Comparison of ENCODE assay signal across 1 fruit fly cellular context in genomic region chr3R:19627792-19628522, dm6.
TF ChIP-seq lines count a peak whose summit lies in the region.

No protein-coding gene starts in this region.

TF ChIP-seq in whole organism, embryonic, 481 proteins besides CTCF, POLR2A, EP300 and RAD21 (continued from another document and continues in another):
- TF ChIP-seq nerfin-2 (GFP tag; IDR thresholded peaks at IDR 0.05; lab: Robert Waterston, UW; ENCODE audit: partially characterized antibody): no peak
- no peak for TF ChIP-seq pnt (GFP tag; optimal IDR thresholded peaks at IDR 0.05; lab: Kevin White, UChicago)
- TF ChIP-seq wek (GFP tag; optimal IDR thresholded peaks at IDR 0.05; lab: Kevin White, UChicago): no peak
- no peak for TF ChIP-seq Usf (GFP tag; optimal IDR thresholded peaks at IDR 0.05; lab: Kevin White, UChicago)
- TF ChIP-seq rib (GFP tag; IDR thresholded peaks at IDR 0.05; lab: Robert Waterston, UW): no peak
- TF ChIP-seq Max (GFP tag; optimal IDR thresholded peaks at IDR 0.05; lab: Kevin White, UChicago): peak; percentile 54
- TF ChIP-seq CG10565 (GFP tag; optimal IDR thresholded peaks at IDR 0.05; lab: Kevin White, UChicago): no peak
- TF ChIP-seq Mes4 (GFP tag; optimal IDR thresholded peaks at IDR 0.05; lab: Kevin White, UChicago): no peak
- TF ChIP-seq pzg (GFP tag; optimal IDR thresholded peaks at IDR 0.05; lab: Kevin White, UChicago): no peak
- no peak for TF ChIP-seq stwl (tag; optimal IDR thresholded peaks at IDR 0.05; lab: Kevin White, UChicago)
- TF ChIP-seq CG7271 (tag; optimal IDR thresholded peaks at IDR 0.05; lab: Kevin White, UChicago): no peak
- TF ChIP-seq sug (tag; optimal IDR thresholded peaks at IDR 0.05; lab: Kevin White, UChicago): no peak
- TF ChIP-seq NfI (GFP tag; optimal IDR thresholded peaks at IDR 0.05; lab: Kevin White, UChicago): peak; percentile 14
- no peak for TF ChIP-seq CG6654 (GFP tag; optimal IDR thresholded peaks at IDR 0.05; lab: Kevin White, UChicago)
- TF ChIP-seq E2f2 (GFP tag; IDR thresholded peaks at IDR 0.05; lab: Robert Waterston, UW): peak; percentile 9; the same call in 1 of the 2 replicates
- TF ChIP-seq br (optimal IDR thresholded peaks at IDR 0.05; lab: Kevin White, UChicago): no peak
- TF ChIP-seq sens-2 (GFP tag; IDR thresholded peaks at IDR 0.05; lab: Robert Waterston, UW): no peak
- TF ChIP-seq Asciz (GFP tag; optimal IDR thresholded peaks at IDR 0.05; lab: Kevin White, UChicago): peak; percentile 52
- TF ChIP-seq CG13287 (GFP tag; IDR thresholded peaks at IDR 0.05; lab: Robert Waterston, UW; ENCODE audit: partially characterized antibody): no peak
- no peak for TF ChIP-seq CG13624 (GFP tag; optimal IDR thresholded peaks at IDR 0.05; lab: Kevin White, UChicago)
- peak; percentile 56 for TF ChIP-seq CG10267 (tag; optimal IDR thresholded peaks at IDR 0.05; lab: Kevin White, UChicago)
- no peak for TF ChIP-seq Bgb (GFP tag; IDR thresholded peaks at IDR 0.05; lab: Robert Waterston, UW; ENCODE audit: partially characterized antibody)
- TF ChIP-seq CG7928 (GFP tag; optimal IDR thresholded peaks at IDR 0.05; lab: Kevin White, UChicago): no peak
- peak; percentile 51 for TF ChIP-seq bcd (GFP tag; optimal IDR thresholded peaks at IDR 0.05; lab: Kevin White, UChicago)
- TF ChIP-seq Doc3 (GFP tag; IDR thresholded peaks at IDR 0.05; lab: Robert Waterston, UW; ENCODE audit: partially characterized antibody): no peak
- TF ChIP-seq dysf (GFP tag; IDR thresholded peaks at IDR 0.05; lab: Robert Waterston, UW): peak; percentile 60; the same call in 1 of the 3 replicates
- no peak for TF ChIP-seq Six4 (GFP tag; optimal IDR thresholded peaks at IDR 0.05; lab: Kevin White, UChicago)
- peak; percentile 54; the same call in 1 of the 2 replicates for TF ChIP-seq CG32532 (GFP tag; IDR thresholded peaks at IDR 0.05; lab: Robert Waterston, UW)
- peak; percentile 35; the same call in 1 of the 2 replicates for TF ChIP-seq sob (GFP tag; IDR thresholded peaks at IDR 0.05; lab: Robert Waterston, UW)
- TF ChIP-seq HHEX (GFP tag; optimal IDR thresholded peaks at IDR 0.05; lab: Kevin White, UChicago): peak; percentile 77
- TF ChIP-seq BEAF-32 (GFP tag; optimal IDR thresholded peaks at IDR 0.05; lab: Kevin White, UChicago): no peak
- peak; percentile 76 for TF ChIP-seq CG7839 (tag; optimal IDR thresholded peaks at IDR 0.05; lab: Kevin White, UChicago)
- TF ChIP-seq slou (GFP tag; optimal IDR thresholded peaks at IDR 0.05; lab: Kevin White, UChicago): no peak
- TF ChIP-seq nau (GFP tag; optimal IDR thresholded peaks at IDR 0.05; lab: Kevin White, UChicago): peak; percentile 37
- TF ChIP-seq CG9876 (GFP tag; optimal IDR thresholded peaks at IDR 0.05; lab: Kevin White, UChicago): no peak
- peak; percentile 32 for TF ChIP-seq grau (tag; optimal IDR thresholded peaks at IDR 0.05; lab: Kevin White, UChicago)
- TF ChIP-seq slbo (GFP tag; IDR thresholded peaks at IDR 0.05; lab: Robert Waterston, UW): no peak
- TF ChIP-seq wor (GFP tag; IDR thresholded peaks at IDR 0.05; lab: Robert Waterston, UW): no peak
- TF ChIP-seq CG4360 (GFP tag; IDR thresholded peaks at IDR 0.05; lab: Robert Waterston, UW): no peak
- no peak for TF ChIP-seq luna (GFP tag; optimal IDR thresholded peaks at IDR 0.05; lab: Kevin White, UChicago)
- TF ChIP-seq CG4404 (GFP tag; IDR thresholded peaks at IDR 0.05; lab: Robert Waterston, UW): no peak
- no peak for TF ChIP-seq CG2129 (GFP tag; IDR thresholded peaks at IDR 0.05; lab: Robert Waterston, UW; ENCODE audit: partially characterized antibody)
- TF ChIP-seq Camta (GFP tag; optimal IDR thresholded peaks at IDR 0.05; lab: Kevin White, UChicago): no peak
- TF ChIP-seq Atf3 (GFP tag; optimal IDR thresholded peaks at IDR 0.05; lab: Kevin White, UChicago): no peak
- no peak for TF ChIP-seq abd-A (tag; optimal IDR thresholded peaks at IDR 0.05; lab: Kevin White, UChicago)
- TF ChIP-seq CG7786 (GFP tag; optimal IDR thresholded peaks at IDR 0.05; lab: Kevin White, UChicago): no peak
- TF ChIP-seq CG6272 (GFP tag; IDR thresholded peaks at IDR 0.05; lab: Robert Waterston, UW): no peak
- TF ChIP-seq CG1602 (GFP tag; optimal IDR thresholded peaks at IDR 0.05; lab: Kevin White, UChicago): no peak
- TF ChIP-seq CG1603 (tag; optimal IDR thresholded peaks at IDR 0.05; lab: Kevin White, UChicago): no peak
- peak; percentile 12 for TF ChIP-seq CG13894 (tag; optimal IDR thresholded peaks at IDR 0.05; lab: Kevin White, UChicago)
- TF ChIP-seq dm (GFP tag; optimal IDR thresholded peaks at IDR 0.05; lab: Kevin White, UChicago): no peak
- no peak for TF ChIP-seq ci (GFP tag; IDR thresholded peaks at IDR 0.05; lab: Robert Waterston, UW)
- peak; percentile 45 for TF ChIP-seq Deaf1 (tag; optimal IDR thresholded peaks at IDR 0.05; lab: Kevin White, UChicago)
- no peak for TF ChIP-seq CG31388 (GFP tag; optimal IDR thresholded peaks at IDR 0.05; lab: Kevin White, UChicago)
- TF ChIP-seq CG17361 (GFP tag; IDR thresholded peaks at IDR 0.05; lab: Robert Waterston, UW): peak; percentile 87
- TF ChIP-seq CG11398 (GFP tag; optimal IDR thresholded peaks at IDR 0.05; lab: Kevin White, UChicago): no peak
- no peak for TF ChIP-seq shn (GFP tag; optimal IDR thresholded peaks at IDR 0.05; lab: Kevin White, UChicago)
- no peak for TF ChIP-seq Kr (GFP tag; optimal IDR thresholded peaks at IDR 0.05; lab: Kevin White, UChicago)
- TF ChIP-seq exex (tag; optimal IDR thresholded peaks at IDR 0.05; lab: Kevin White, UChicago): no peak
- no peak for TF ChIP-seq odd (GFP tag; optimal IDR thresholded peaks at IDR 0.05; lab: Kevin White, UChicago)
- TF ChIP-seq CG6175 (GFP tag; IDR thresholded peaks at IDR 0.05; lab: Robert Waterston, UW): no peak
- peak; percentile 3 for TF ChIP-seq TFAM (GFP tag; optimal IDR thresholded peaks at IDR 0.05; lab: Kevin White, UChicago)
- no peak for TF ChIP-seq YL-1 (GFP tag; optimal IDR thresholded peaks at IDR 0.05; lab: Kevin White, UChicago)
- no peak for TF ChIP-seq CG17385 (GFP tag; optimal IDR thresholded peaks at IDR 0.05; lab: Kevin White, UChicago)
- no peak for TF ChIP-seq Atf-2 (GFP tag; optimal IDR thresholded peaks at IDR 0.05; lab: Kevin White, UChicago)
- no peak for TF ChIP-seq inv (GFP tag; IDR thresholded peaks at IDR 0.05; lab: Robert Waterston, UW; ENCODE audit: partially characterized antibody)
- peak in 1 of 2 experiments; percentile 20 for TF ChIP-seq dpn (GFP tag; optimal IDR thresholded peaks at IDR 0.05; lab: Kevin White, UChicago)
- TF ChIP-seq chif (GFP tag; optimal IDR thresholded peaks at IDR 0.05; lab: Kevin White, UChicago): no peak
- TF ChIP-seq CG2202 (tag; optimal IDR thresholded peaks at IDR 0.05; lab: Kevin White, UChicago): no peak
- TF ChIP-seq CoRest (tag; optimal IDR thresholded peaks at IDR 0.05; lab: Kevin White, UChicago): peak; percentile 43
- TF ChIP-seq ERR (GFP tag; optimal IDR thresholded peaks at IDR 0.05; lab: Kevin White, UChicago): no peak
- no peak for TF ChIP-seq CG2120 (GFP tag; optimal IDR thresholded peaks at IDR 0.05; lab: Kevin White, UChicago)
- no peak for TF ChIP-seq ken (GFP tag; IDR thresholded peaks at IDR 0.05; lab: Robert Waterston, UW)
- no peak for TF ChIP-seq CG8944 (GFP tag; optimal IDR thresholded peaks at IDR 0.05; lab: Kevin White, UChicago)
- no peak for TF ChIP-seq CG1647 (GFP tag; optimal IDR thresholded peaks at IDR 0.05; lab: Kevin White, UChicago)
- no peak for TF ChIP-seq CG9817 (tag; optimal IDR thresholded peaks at IDR 0.05; lab: Kevin White, UChicago)
- TF ChIP-seq grn (GFP tag; optimal IDR thresholded peaks at IDR 0.05; lab: Kevin White, UChicago): no peak
- no peak for TF ChIP-seq CG5953 (GFP tag; IDR thresholded peaks at IDR 0.05; lab: Robert Waterston, UW)
- peak; percentile 70 for TF ChIP-seq lab (GFP tag; optimal IDR thresholded peaks at IDR 0.05; lab: Kevin White, UChicago)
- TF ChIP-seq Taf1 (GFP tag; IDR thresholded peaks at IDR 0.05; lab: Robert Waterston, UW): no peak
- no peak for TF ChIP-seq ac (GFP tag; optimal IDR thresholded peaks at IDR 0.05; lab: Kevin White, UChicago)
- TF ChIP-seq CG3726 (GFP tag; IDR thresholded peaks at IDR 0.05; lab: Robert Waterston, UW): no peak
- TF ChIP-seq CG3838 (GFP tag; optimal IDR thresholded peaks at IDR 0.05; lab: Kevin White, UChicago): no peak
- no peak for TF ChIP-seq CG31224 (GFP tag; IDR thresholded peaks at IDR 0.05; lab: Robert Waterston, UW)
- TF ChIP-seq zen (tag; optimal IDR thresholded peaks at IDR 0.05; lab: Kevin White, UChicago): no peak
- no peak for TF ChIP-seq hbn (GFP tag; IDR thresholded peaks at IDR 0.05; lab: Robert Waterston, UW; ENCODE audit: partially characterized antibody)
- TF ChIP-seq Lpt (GFP tag; optimal IDR thresholded peaks at IDR 0.05; lab: Kevin White, UChicago): no peak
- no peak for TF ChIP-seq gro (GFP tag; optimal IDR thresholded peaks at IDR 0.05; lab: Kevin White, UChicago)
- no peak for TF ChIP-seq Nf-YB (GFP tag; optimal IDR thresholded peaks at IDR 0.05; lab: Kevin White, UChicago)
- TF ChIP-seq croc (GFP tag; conservative IDR thresholded peaks at IDR 0.05; lab: Robert Waterston, UW): no peak
- TF ChIP-seq kay (GFP tag; optimal IDR thresholded peaks at IDR 0.05; lab: Kevin White, UChicago): no peak
- no peak for TF ChIP-seq emc (GFP tag; optimal IDR thresholded peaks at IDR 0.05; lab: Kevin White, UChicago)
- TF ChIP-seq HLH3B (GFP tag; IDR thresholded peaks at IDR 0.05; lab: Robert Waterston, UW): no peak
- no peak for TF ChIP-seq CG12744 (GFP tag; optimal IDR thresholded peaks at IDR 0.05; lab: Kevin White, UChicago)
- peak; percentile 74 for TF ChIP-seq phol (tag; optimal IDR thresholded peaks at IDR 0.05; lab: Kevin White, UChicago)
- no peak for TF ChIP-seq tup (GFP tag; optimal IDR thresholded peaks at IDR 0.05; lab: Kevin White, UChicago)
- TF ChIP-seq CG17802 (tag; optimal IDR thresholded peaks at IDR 0.05; lab: Kevin White, UChicago): no peak
- TF ChIP-seq sisA (GFP tag; IDR thresholded peaks at IDR 0.05; lab: Robert Waterston, UW): no peak
- no peak for TF ChIP-seq Opbp (GFP tag; IDR thresholded peaks at IDR 0.05; lab: Robert Waterston, UW; ENCODE audit: partially characterized antibody)
- no peak for TF ChIP-seq Adf1 (GFP tag; IDR thresholded peaks at IDR 0.05; lab: Robert Waterston, UW)
- TF ChIP-seq CG4424 (GFP tag; optimal IDR thresholded peaks at IDR 0.05; lab: Kevin White, UChicago): peak; percentile 36
- TF ChIP-seq salm (tag; optimal IDR thresholded peaks at IDR 0.05; lab: Kevin White, UChicago): no peak
- TF ChIP-seq CG1832 (GFP tag; optimal IDR thresholded peaks at IDR 0.05; lab: Kevin White, UChicago): peak; percentile 29
- TF ChIP-seq CG10462 (GFP tag; optimal IDR thresholded peaks at IDR 0.05; lab: Kevin White, UChicago): no peak
- no peak for TF ChIP-seq Ada2b (GFP tag; IDR thresholded peaks at IDR 0.05; lab: Robert Waterston, UW)
- no peak for TF ChIP-seq CG4282 (GFP tag; optimal IDR thresholded peaks at IDR 0.05; lab: Kevin White, UChicago)
- no peak for TF ChIP-seq hth (optimal IDR thresholded peaks at IDR 0.05; lab: Kevin White, UChicago)
- peak; percentile 57 for TF ChIP-seq Rfx (GFP tag; IDR thresholded peaks at IDR 0.05; lab: Robert Waterston, UW)
- no peak for TF ChIP-seq pho (GFP tag; optimal IDR thresholded peaks at IDR 0.05; lab: Kevin White, UChicago)
- TF ChIP-seq Meics (GFP tag; optimal IDR thresholded peaks at IDR 0.05; lab: Kevin White, UChicago): peak; percentile 69
- peak; percentile 61 for TF ChIP-seq Fer1 (GFP tag; optimal IDR thresholded peaks at IDR 0.05; lab: Kevin White, UChicago)
- no peak for TF ChIP-seq CG8290 (GFP tag; optimal IDR thresholded peaks at IDR 0.05; lab: Kevin White, UChicago)
- TF ChIP-seq CG8290 (tag; optimal IDR thresholded peaks at IDR 0.05; lab: Kevin White, UChicago): no peak
- TF ChIP-seq CG9437 (GFP tag; optimal IDR thresholded peaks at IDR 0.05; lab: Kevin White, UChicago): peak; percentile 35
- 0 out of 2 replicates have a peak, but pooled peaks have one; percentile 21 for TF ChIP-seq CG7372 (GFP tag; IDR thresholded peaks at IDR 0.05; lab: Robert Waterston, UW)
- no peak for TF ChIP-seq bbx (GFP tag; IDR thresholded peaks at IDR 0.05; lab: Robert Waterston, UW; ENCODE audit: partially characterized antibody)
- peak; percentile 44 for TF ChIP-seq nerfin-1 (tag; optimal IDR thresholded peaks at IDR 0.05; lab: Kevin White, UChicago)
- TF ChIP-seq Antp (GFP tag; optimal IDR thresholded peaks at IDR 0.05; lab: Kevin White, UChicago): no peak
- TF ChIP-seq Stat92E (GFP tag; optimal IDR thresholded peaks at IDR 0.05; lab: Kevin White, UChicago): peak in 1 of 3 experiments; percentile 43
- peak; percentile 6 for TF ChIP-seq CG30431 (GFP tag; optimal IDR thresholded peaks at IDR 0.05; lab: Kevin White, UChicago)
- TF ChIP-seq MTF-1 (GFP tag; optimal IDR thresholded peaks at IDR 0.05; lab: Kevin White, UChicago; ENCODE audit: borderline replicate concordance): no peak
- TF ChIP-seq Hr78 (GFP tag; optimal IDR thresholded peaks at IDR 0.05; lab: Kevin White, UChicago): no peak
- no peak for TF ChIP-seq B-H1 (GFP tag; IDR thresholded peaks at IDR 0.05; lab: Robert Waterston, UW)
- peak; percentile 81 for TF ChIP-seq CG11504 (tag; optimal IDR thresholded peaks at IDR 0.05; lab: Kevin White, UChicago)
- no peak for TF ChIP-seq crc (GFP tag; optimal IDR thresholded peaks at IDR 0.05; lab: Kevin White, UChicago)
- no peak for TF ChIP-seq Dad (GFP tag; optimal IDR thresholded peaks at IDR 0.05; lab: Kevin White, UChicago)
- no peak for TF ChIP-seq Aef1 (GFP tag; IDR thresholded peaks at IDR 0.05; lab: Robert Waterston, UW)
- no peak for TF ChIP-seq sqz (GFP tag; optimal IDR thresholded peaks at IDR 0.05; lab: Kevin White, UChicago)
- TF ChIP-seq hb (GFP tag; IDR thresholded peaks at IDR 0.05; lab: Robert Waterston, UW; ENCODE audit: partially characterized antibody): no peak
- no peak for TF ChIP-seq Hand (GFP tag; optimal IDR thresholded peaks at IDR 0.05; lab: Kevin White, UChicago)
- TF ChIP-seq unc-4 (GFP tag; IDR thresholded peaks at IDR 0.05; lab: Robert Waterston, UW; ENCODE audit: partially characterized antibody): no peak
- no peak for TF ChIP-seq corto (GFP tag; optimal IDR thresholded peaks at IDR 0.05; lab: Kevin White, UChicago)
- no peak for TF ChIP-seq CG12769 (tag; optimal IDR thresholded peaks at IDR 0.05; lab: Kevin White, UChicago)
- TF ChIP-seq lilli (GFP tag; optimal IDR thresholded peaks at IDR 0.05; lab: Kevin White, UChicago): no peak
- TF ChIP-seq kah (GFP tag; optimal IDR thresholded peaks at IDR 0.05; lab: Kevin White, UChicago): no peak
- no peak for TF ChIP-seq pita (GFP tag; optimal IDR thresholded peaks at IDR 0.05; lab: Kevin White, UChicago)
- no peak for TF ChIP-seq ssp (GFP tag; IDR thresholded peaks at IDR 0.05; lab: Robert Waterston, UW)
